Worm (Caenorhabditis elegans): ENCODE measurements around the gene str-103.

DNA sequence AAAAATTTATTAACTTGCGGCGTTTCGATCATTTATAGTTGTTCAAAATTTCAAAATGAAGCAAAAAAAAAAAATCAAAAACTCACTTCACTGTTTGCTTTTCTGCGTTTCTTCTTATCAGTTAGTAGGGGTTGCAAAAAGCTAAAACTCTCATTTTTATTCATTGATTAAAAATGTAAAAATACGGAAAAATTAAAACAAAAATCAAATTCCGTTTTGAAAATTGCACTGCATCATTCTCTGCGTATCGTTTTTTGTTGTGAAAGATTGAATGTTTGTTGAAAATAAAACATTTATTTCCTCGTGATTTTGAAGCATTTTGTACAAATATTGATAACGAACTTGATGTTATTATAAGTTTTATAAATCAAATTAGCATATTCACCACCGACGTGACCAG is 10.6 kb upstream of the str-103 start:
- TF ChIP-seq ama-1 (optimal IDR thresholded peaks at IDR 0.05): no peak
- no peak for TF ChIP-seq F13C5.2 (tag; optimal IDR thresholded peaks at IDR 0.05)
- TF ChIP-seq tra-4 (tag; optimal IDR thresholded peaks at IDR 0.05): no peak
- TF ChIP-seq pes-1 (GFP tag; IDR thresholded peaks at IDR 0.05): no peak
- TF ChIP-seq sea-1 (GFP tag; conservative IDR thresholded peaks at IDR 0.05): no peak
- no peak for TF ChIP-seq flt-1 (GFP tag; IDR thresholded peaks at IDR 0.05)
- no peak for TF ChIP-seq scrt-1 (GFP tag; IDR thresholded peaks at IDR 0.05)
- no peak for TF ChIP-seq tbx-37 (GFP tag; conservative IDR thresholded peaks at IDR 0.05)
- TF ChIP-seq hmg-4 (GFP tag; optimal IDR thresholded peaks at IDR 0.05): no peak
